Fruit fly (Drosophila melanogaster) whole organism, embryonic: ENCODE results near the gene Cep290.

Experiments used
- B-H2 ChIP-seq: fragments of 200-800 bp; sonication (Bioruptor generic); optimal IDR thresholded peaks from 2 replicates; lab custom pipeline; 2018; ENCODE audit warnings: missing biosample characterization, mild to moderate bottlenecking, missing genetic modification characterization
- CG10267 ChIP-seq: fragments of 200-800 bp; sonication (Bioruptor generic); optimal IDR thresholded peaks from 2 replicates; lab custom pipeline; 2018; ENCODE audit warnings: missing biosample characterization, mild to moderate bottlenecking, missing genetic modification characterization, moderate library complexity
- CG10321 ChIP-seq: fragments of 200-800 bp; sonication (Bioruptor generic); IDR thresholded peaks from 2 replicates; pipeline ENCODE4 v1.3.6; 2022; ENCODE audit warnings: missing biosample characterization, missing genetic modification characterization
- CG10565 ChIP-seq: fragments of 200-800 bp; sonication (Bioruptor generic); optimal IDR thresholded peaks from 3 replicates; lab custom pipeline; 2016; ENCODE audit warnings: missing biosample characterization, mild to moderate bottlenecking, missing genetic modification characterization
- CG11560 ChIP-seq: fragments of 200-800 bp; sonication (Bioruptor generic); IDR thresholded peaks from 3 replicates; pipeline ENCODE4 v1.3.6; 2022; ENCODE audit warnings: missing biosample characterization, missing genetic modification characterization
- CG11723 ChIP-seq: fragments of 200-800 bp; sonication (Bioruptor generic); optimal IDR thresholded peaks from 2 replicates; lab custom pipeline; 2017; ENCODE audit warnings: missing biosample characterization, mild to moderate bottlenecking, missing genetic modification characterization
- CG15269 ChIP-seq: fragments of 200-800 bp; sonication (Bioruptor generic); optimal IDR thresholded peaks from 2 replicates; lab custom pipeline; 2018; ENCODE audit warnings: missing biosample characterization, mild to moderate bottlenecking, missing genetic modification characterization, moderate library complexity
- CG17361 ChIP-seq: fragments of 200-800 bp; sonication (Bioruptor generic); IDR thresholded peaks from 3 replicates; pipeline ENCODE4 v1.3.6; 2022; ENCODE audit warnings: missing biosample characterization, missing genetic modification characterization
- CG18262 ChIP-seq: fragments of 200-800 bp; optimal IDR thresholded peaks from 3 replicates; lab custom pipeline; 2019; ENCODE audit warnings: missing biosample characterization, mild to moderate bottlenecking, missing genetic modification characterization, moderate library complexity
- CG2116 ChIP-seq: fragments of 200-800 bp; sonication (Bioruptor generic); optimal IDR thresholded peaks from 3 replicates; lab custom pipeline; 2018; ENCODE audit warnings: missing biosample characterization, mild to moderate bottlenecking, missing genetic modification characterization
- CG2129 ChIP-seq: fragments of 200-800 bp; sonication (Bioruptor generic); IDR thresholded peaks from 2 replicates; pipeline ENCODE4 v1.3.6; 2022; ENCODE audit warnings: missing biosample characterization, missing genetic modification characterization; ENCODE audit not compliant: partially characterized antibody
- CG2199 ChIP-seq: fragments of 200-800 bp; sonication (Bioruptor generic); IDR thresholded peaks from 3 replicates; pipeline ENCODE4 v1.3.6; 2022; ENCODE audit warnings: missing biosample characterization, missing genetic modification characterization
- CG2678 ChIP-seq: fragments of 200-800 bp; sonication (Bioruptor generic); optimal IDR thresholded peaks from 3 replicates; lab custom pipeline; 2019; ENCODE audit warnings: missing biosample characterization, mild to moderate bottlenecking, missing genetic modification characterization, moderate library complexity
- CG30403 ChIP-seq: fragments of 200-800 bp; sonication (Bioruptor generic); optimal IDR thresholded peaks from 3 replicates; lab custom pipeline; 2016; ENCODE audit warnings: missing biosample characterization, missing genetic modification characterization
- CG31441 ChIP-seq: fragments of 200-800 bp; sonication (Bioruptor generic); IDR thresholded peaks from 2 replicates; pipeline ENCODE4 v1.3.6; 2022; ENCODE audit warnings: missing biosample characterization, missing genetic modification characterization
- CG32767 ChIP-seq: fragments of 200-800 bp; sonication (Bioruptor generic); IDR thresholded peaks from 2 replicates; pipeline ENCODE4 v1.3.6; 2022; ENCODE audit warnings: missing biosample characterization, missing genetic modification characterization
- CG3281 ChIP-seq: fragments of 200-800 bp; sonication (Bioruptor generic); optimal IDR thresholded peaks from 3 replicates; lab custom pipeline; 2017; ENCODE audit warnings: missing biosample characterization, mild to moderate bottlenecking, missing genetic modification characterization
- CG33557 ChIP-seq: fragments of 200-800 bp; sonication (Bioruptor generic); optimal IDR thresholded peaks from 2 replicates; lab custom pipeline; 2019; ENCODE audit warnings: missing biosample characterization, mild to moderate bottlenecking, missing genetic modification characterization, moderate library complexity
- CG3726 ChIP-seq: fragments of 200-800 bp; sonication (Bioruptor generic); IDR thresholded peaks from 3 replicates; pipeline ENCODE4, ENCODE4 v1.3.6; 2022; ENCODE audit warnings: missing biosample characterization, missing genetic modification characterization
- CG9437 ChIP-seq: fragments of 200-800 bp; sonication (Bioruptor generic); optimal IDR thresholded peaks from 2 replicates; lab custom pipeline; 2018; ENCODE audit warnings: missing biosample characterization, mild to moderate bottlenecking, missing genetic modification characterization
- D19A ChIP-seq: fragments of 200-800 bp; optimal IDR thresholded peaks from 3 replicates; lab custom pipeline; 2019; ENCODE audit warnings: missing biosample characterization, mild to moderate bottlenecking, missing genetic modification characterization, moderate library complexity
- Dad ChIP-seq: fragments of 200-800 bp; sonication (Bioruptor generic); optimal IDR thresholded peaks from 3 replicates; lab custom pipeline; 2016; ENCODE audit warnings: missing biosample characterization, missing genetic modification characterization
- Dll ChIP-seq: fragments of 200-800 bp; sonication (Bioruptor generic); IDR thresholded peaks from 4 replicates; pipeline ENCODE4 v1.3.6; 2022; ENCODE audit warnings: missing biosample characterization, missing genetic modification characterization; ENCODE audit not compliant: partially characterized antibody
- H15 ChIP-seq: fragments of 200-800 bp; sonication (Bioruptor generic); IDR thresholded peaks from 3 replicates; pipeline ENCODE4 v1.3.6; 2022; ENCODE audit warnings: missing biosample characterization, missing genetic modification characterization
- HLH3B ChIP-seq: fragments of 200-800 bp; sonication (Bioruptor generic); IDR thresholded peaks from 2 replicates; pipeline ENCODE4 v1.3.6; 2022; ENCODE audit warnings: missing biosample characterization, missing genetic modification characterization
- Hmr ChIP-seq: fragments of 200-800 bp; sonication (Bioruptor generic); optimal IDR thresholded peaks from 3 replicates; lab custom pipeline; 2017; ENCODE audit warnings: mild to moderate bottlenecking, missing biosample characterization, missing genetic modification reagents, missing genetic modification characterization
- Hr3 ChIP-seq: fragments of 200-800 bp; sonication (Bioruptor generic); optimal IDR thresholded peaks from 3 replicates; lab custom pipeline; 2016; ENCODE audit warnings: missing biosample characterization, missing genetic modification characterization
- Pdp1 ChIP-seq, 2 experiments: fragments of 200-800 bp; sonication (Bioruptor generic); optimal IDR thresholded peaks; 3 replicates each; lab custom pipeline; 2016; ENCODE audit warnings: missing biosample characterization in 2 of 2, missing genetic modification characterization in 2 of 2, mild to moderate bottlenecking in 1 of 2, moderate library complexity in 1 of 2
- Rfx ChIP-seq: fragments of 200-800 bp; sonication (Bioruptor generic); IDR thresholded peaks from 2 replicates; pipeline ENCODE4 v1.3.6; 2022; ENCODE audit warnings: missing biosample characterization, missing genetic modification characterization
- Xrp1 ChIP-seq: fragments of 200-800 bp; sonication (Bioruptor generic); IDR thresholded peaks from 2 replicates; pipeline ENCODE4 v1.3.6; 2022; ENCODE audit warnings: missing biosample characterization, missing genetic modification characterization
- bbx ChIP-seq: fragments of 200-800 bp; sonication (Bioruptor generic); IDR thresholded peaks from 2 replicates; pipeline ENCODE4 v1.3.6; 2022; ENCODE audit warnings: missing biosample characterization, missing genetic modification characterization; ENCODE audit not compliant: partially characterized antibody
- chif ChIP-seq, 2 experiments: fragments of 200-800 bp; sonication (Bioruptor generic); optimal IDR thresholded peaks; 3 replicates each; lab custom pipeline; 2016; ENCODE audit warnings: missing biosample characterization in 2 of 2, missing genetic modification characterization in 2 of 2
- disco-r ChIP-seq: fragments of 200-800 bp; sonication (Bioruptor generic); optimal IDR thresholded peaks from 2 replicates; lab custom pipeline; 2016; ENCODE audit warnings: missing biosample characterization, missing genetic modification characterization
- ewg ChIP-seq: fragments of 200-800 bp; sonication (Bioruptor generic); optimal IDR thresholded peaks from 3 replicates; lab custom pipeline; 2017; ENCODE audit warnings: mild to moderate bottlenecking, missing biosample characterization, missing genetic modification reagents, missing genetic modification characterization
- exex ChIP-seq: fragments of 200-800 bp; sonication (Bioruptor generic); optimal IDR thresholded peaks from 4 replicates; lab custom pipeline; 2018; ENCODE audit warnings: missing biosample characterization, mild to moderate bottlenecking, missing genetic modification characterization, moderate library complexity
- grau ChIP-seq: fragments of 200-800 bp; optimal IDR thresholded peaks from 3 replicates; lab custom pipeline; 2019; ENCODE audit warnings: missing biosample characterization, mild to moderate bottlenecking, missing genetic modification characterization, moderate library complexity
- h ChIP-seq: fragments of >200 bp; optimal IDR thresholded peaks from 2 replicates; lab custom pipeline; 2017
- ken ChIP-seq: fragments of 200-800 bp; sonication (Bioruptor generic); IDR thresholded peaks from 3 replicates; pipeline ENCODE4 v1.3.6; 2022; ENCODE audit warnings: missing biosample characterization, missing genetic modification characterization
- lbe ChIP-seq: fragments of 200-800 bp; sonication (Bioruptor generic); optimal IDR thresholded peaks from 2 replicates; lab custom pipeline; 2016; ENCODE audit warnings: missing biosample characterization, mild to moderate bottlenecking, missing genetic modification characterization
- mld ChIP-seq: fragments of 200-800 bp; sonication (Bioruptor generic); IDR thresholded peaks from 3 replicates; pipeline ENCODE4 v1.3.6; 2022; ENCODE audit warnings: missing biosample characterization, missing genetic modification characterization; ENCODE audit not compliant: partially characterized antibody
- nmo ChIP-seq: fragments of 200-800 bp; sonication (Bioruptor generic); optimal IDR thresholded peaks from 2 replicates; lab custom pipeline; 2018; ENCODE audit warnings: missing biosample characterization, mild to moderate bottlenecking, missing genetic modification characterization, moderate library complexity
- oc ChIP-seq: fragments of 200-800 bp; sonication (Bioruptor generic); optimal IDR thresholded peaks from 2 replicates; lab custom pipeline; 2018; ENCODE audit warnings: missing biosample characterization, mild to moderate bottlenecking, missing genetic modification characterization, moderate library complexity
- odd ChIP-seq: fragments of 200-800 bp; sonication (Bioruptor generic); optimal IDR thresholded peaks from 2 replicates; lab custom pipeline; 2017; ENCODE audit warnings: missing biosample characterization, mild to moderate bottlenecking, missing genetic modification characterization
- pnt ChIP-seq: fragments of 200-800 bp; sonication (Bioruptor generic); optimal IDR thresholded peaks from 3 replicates; lab custom pipeline; 2016; ENCODE audit warnings: missing biosample characterization, missing genetic modification characterization
- ro ChIP-seq: fragments of 200-800 bp; sonication (Bioruptor generic); IDR thresholded peaks from 2 replicates; pipeline ENCODE4 v1.3.6; 2022; ENCODE audit warnings: missing biosample characterization, missing genetic modification characterization
- sens ChIP-seq: fragments of 200-800 bp; sonication (Bioruptor generic); peaks from one replicate; lab custom pipeline; 2016; ENCODE audit warnings: missing biosample characterization, missing genetic modification characterization
- stwl ChIP-seq: fragments of 200-800 bp; sonication (Bioruptor generic); optimal IDR thresholded peaks from 3 replicates; lab custom pipeline; 2018; ENCODE audit warnings: missing biosample characterization, mild to moderate bottlenecking, missing genetic modification characterization, moderate library complexity
- tio ChIP-seq: fragments of 200-800 bp; sonication (Bioruptor generic); optimal IDR thresholded peaks from 2 replicates; lab custom pipeline; 2017; ENCODE audit warnings: missing biosample characterization, missing genetic modification characterization, inconsistent platforms
- tup ChIP-seq: fragments of 200-800 bp; sonication (Bioruptor generic); optimal IDR thresholded peaks from 2 replicates; lab custom pipeline; 2016; ENCODE audit warnings: missing biosample characterization, mild to moderate bottlenecking, missing genetic modification characterization, moderate library complexity
- vnd ChIP-seq: fragments of 200-800 bp; sonication (Bioruptor generic); IDR thresholded peaks from 3 replicates; pipeline ENCODE4 v1.3.6; 2022; ENCODE audit warnings: missing biosample characterization, missing genetic modification characterization; ENCODE audit not compliant: partially characterized antibody
- zen ChIP-seq: fragments of 200-800 bp; sonication (Bioruptor generic); optimal IDR thresholded peaks from 3 replicates; lab custom pipeline; 2018; ENCODE audit warnings: missing biosample characterization, mild to moderate bottlenecking, missing genetic modification characterization, moderate library complexity

Gene Cep290

dm6 chr3L:824444-824843 is 19.3 kb upstream of the Cep290 start (continued):
- TF ChIP-seq bbx, result no peak
- TF ChIP-seq h (lab: Kevin White, UChicago), result no peak
- no peak for TF ChIP-seq CG9437 (GFP tag; lab: Kevin White, UChicago)
- TF ChIP-seq Xrp1 (GFP tag; lab: Robert Waterston, UW), result 0 out of 2 replicates have a peak, but pooled peaks have one; percentile 21
- TF ChIP-seq vnd (GFP tag; lab: Robert Waterston, UW), result no peak
- TF ChIP-seq mld (GFP tag; lab: Robert Waterston, UW), result no peak
- TF ChIP-seq exex (tag; lab: Kevin White, UChicago), result no peak
- TF ChIP-seq CG33557, result no peak
- TF ChIP-seq CG10267 (tag; lab: Kevin White, UChicago), result peak; percentile 11
- TF ChIP-seq CG17361 (GFP tag; lab: Robert Waterston, UW), result peak; percentile 56; the same call in 2 of the 3 replicates
- no peak for TF ChIP-seq tup (GFP tag; lab: Kevin White, UChicago)
- TF ChIP-seq Rfx (GFP tag; lab: Robert Waterston, UW), result no peak
- TF ChIP-seq zen (tag; lab: Kevin White, UChicago), result no peak
- no peak for TF ChIP-seq CG3281 (GFP tag; lab: Kevin White, UChicago)
- no peak for TF ChIP-seq CG15269 (tag; lab: Kevin White, UChicago)
- no peak for TF ChIP-seq CG11560 (tag; lab: Robert Waterston, UW)
- TF ChIP-seq odd (GFP tag; lab: Kevin White, UChicago), result no peak
- no peak for TF ChIP-seq H15
- no peak for TF ChIP-seq CG3726 (GFP tag; lab: Robert Waterston, UW)
- no peak for TF ChIP-seq disco-r (GFP tag; lab: Kevin White, UChicago)
- TF ChIP-seq grau (tag; lab: Kevin White, UChicago), result peak; percentile 19
- no peak for TF ChIP-seq Hmr
- TF ChIP-seq ewg (GFP tag; lab: Kevin White, UChicago), result peak; percentile 29
- no peak for TF ChIP-seq CG2199 (GFP tag; lab: Robert Waterston, UW)
- peak; percentile 29 for TF ChIP-seq nmo (GFP tag; lab: Kevin White, UChicago)
- peak; percentile 46 for TF ChIP-seq CG18262 (tag; lab: Kevin White, UChicago)
- TF ChIP-seq Pdp1 (GFP tag; optimal IDR thresholded peaks at IDR 0.05; lab: Kevin White, UChicago), result peak in 1 of 2 experiments; percentile 7
- TF ChIP-seq CG30403 (GFP tag; lab: Kevin White, UChicago), result peak; percentile 21
- peak; percentile 51 for TF ChIP-seq CG2678 (tag; lab: Kevin White, UChicago)
- TF ChIP-seq pnt (GFP tag; lab: Kevin White, UChicago), result no peak
- no peak for TF ChIP-seq CG2129 (GFP tag; lab: Robert Waterston, UW)
- TF ChIP-seq B-H2 (GFP tag; lab: Kevin White, UChicago), result no peak
- no peak for TF ChIP-seq CG2116 (GFP tag; lab: Kevin White, UChicago)
- TF ChIP-seq Hr3 (GFP tag; lab: Kevin White, UChicago), result peak; percentile 8
- TF ChIP-seq stwl (tag; lab: Kevin White, UChicago), result no peak
- TF ChIP-seq tio (GFP tag; lab: Kevin White, UChicago), result no peak
- TF ChIP-seq ken, result 0 out of 3 replicates have a peak, but pooled peaks have one; percentile 18
- peak; percentile 82 for TF ChIP-seq sens
- no peak for TF ChIP-seq HLH3B (GFP tag; lab: Robert Waterston, UW)
- peak; percentile 60 for TF ChIP-seq CG31441
- TF ChIP-seq Dad (GFP tag; lab: Kevin White, UChicago), result peak; percentile 3
- TF ChIP-seq oc (tag; lab: Kevin White, UChicago), result no peak
- TF ChIP-seq ro (GFP tag; lab: Robert Waterston, UW), result no peak
- TF ChIP-seq CG32767 (GFP tag; lab: Robert Waterston, UW), result no peak
- TF ChIP-seq chif (GFP tag; optimal IDR thresholded peaks at IDR 0.05; lab: Kevin White, UChicago), result peak in 1 of 2 experiments; percentile 24
- no peak for TF ChIP-seq CG10321
- TF ChIP-seq Dll (GFP tag; lab: Robert Waterston, UW), result no peak
- TF ChIP-seq CG10565 (GFP tag; lab: Kevin White, UChicago), result no peak
- TF ChIP-seq lbe (GFP tag; lab: Kevin White, UChicago), result peak; percentile 35
- TF ChIP-seq D19A (tag; lab: Kevin White, UChicago), result no peak
- no peak for TF ChIP-seq CG11723 (GFP tag; lab: Kevin White, UChicago)
